Worm (Caenorhabditis elegans): ENCODE measurements around the gene K08D9.4.

DNA sequence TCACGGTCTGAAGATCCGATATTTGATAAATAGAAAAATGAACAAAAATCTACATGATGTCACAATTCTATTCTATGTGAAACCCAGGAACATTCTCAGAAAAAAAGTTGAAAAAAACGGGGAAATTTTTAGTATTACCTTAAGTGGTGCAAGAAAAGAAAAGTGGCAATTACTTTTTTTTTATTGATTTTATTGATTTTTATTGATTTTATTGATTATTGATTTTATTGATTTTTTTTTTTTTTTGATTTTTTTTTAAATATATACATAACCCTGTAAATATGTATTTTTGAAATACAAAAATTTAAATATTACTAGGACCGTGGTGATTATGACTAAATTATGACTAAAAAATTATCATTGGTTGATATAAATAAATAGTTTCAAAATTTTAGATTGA is 28.6 kb downstream of the K08D9.4 start:
- TF ChIP-seq unc-62 (GFP tag; optimal IDR thresholded peaks at IDR 0.05) (no peak), skn-1 (tag; optimal IDR thresholded peaks at IDR 0.05) (no peak), dmd-4 (tag; optimal IDR thresholded peaks at IDR 0.05) (no peak), elt-1 (tag; optimal IDR thresholded peaks at IDR 0.05) (no peak), ama-1 (optimal IDR thresholded peaks at IDR 0.05) (no peak), nhr-10 (tag; optimal IDR thresholded peaks at IDR 0.05) (no peak), lin-11 (tag; optimal IDR thresholded peaks at IDR 0.05) (no peak), lin-39 (tag; optimal IDR thresholded peaks at IDR 0.05) (no peak)
